Worm (Caenorhabditis elegans) whole organism, L3 larva: ENCODE data around the gene hlh-1.

ENCODE experiments used
- ZK546.5 ChIP-seq: sonication (generic microtip); optimal IDR thresholded peaks from 2 replicates; lab custom pipeline; 2017; ENCODE audit warnings: missing biosample characterization, missing genetic modification characterization
- aly-2 ChIP-seq: fragments of 150-350 bp; optimal IDR thresholded peaks from 2 replicates; lab custom pipeline; 2014; ENCODE audit warnings: missing biosample characterization, missing genetic modification characterization
- ama-1 ChIP-seq: fragments of 150-350 bp; optimal IDR thresholded peaks from 2 replicates; lab custom pipeline; 2018
- ceh-28 ChIP-seq: fragments of 150-350 bp; optimal IDR thresholded peaks from 2 replicates; lab custom pipeline; 2014; ENCODE audit warnings: missing biosample characterization, missing genetic modification reagents, missing genetic modification characterization
- egl-27 ChIP-seq: sonication (generic microtip); optimal IDR thresholded peaks from 4 replicates; lab custom pipeline; 2017; ENCODE audit warnings: missing biosample characterization, missing genetic modification reagents, missing genetic modification characterization
- elt-1 ChIP-seq: fragments of 150-350 bp; optimal IDR thresholded peaks from 2 replicates; lab custom pipeline; 2014; ENCODE audit warnings: missing biosample characterization, missing genetic modification characterization
- elt-2 ChIP-seq: sonication (generic microtip); optimal IDR thresholded peaks from 2 replicates; lab custom pipeline; 2016; ENCODE audit warnings: missing genetic modification reagents, mild to moderate bottlenecking, missing genetic modification characterization, missing compliant biosample characterization
- fkh-2 ChIP-seq: fragments of 150-350 bp; optimal IDR thresholded peaks from 2 replicates; lab custom pipeline; 2014; ENCODE audit warnings: missing biosample characterization, missing genetic modification reagents, missing genetic modification characterization
- fos-1 ChIP-seq: fragments of 150-350 bp; optimal IDR thresholded peaks from 2 replicates; lab custom pipeline; 2014; ENCODE audit warnings: missing biosample characterization, missing genetic modification characterization
- hmg-11 ChIP-seq: sonication (generic microtip); optimal IDR thresholded peaks from 2 replicates; lab custom pipeline; 2016; ENCODE audit warnings: missing genetic modification characterization, missing compliant biosample characterization
- lin-39 ChIP-seq: fragments of 150-350 bp; optimal IDR thresholded peaks from 2 replicates; lab custom pipeline; 2018; ENCODE audit warnings: missing biosample characterization, missing genetic modification reagents, missing genetic modification characterization
- lsy-12 ChIP-seq: sonication (generic microtip); optimal IDR thresholded peaks from 2 replicates; lab custom pipeline; 2016; ENCODE audit warnings: mild to moderate bottlenecking, missing genetic modification characterization, missing compliant biosample characterization
- mdl-1 ChIP-seq: fragments of 150-350 bp; optimal IDR thresholded peaks from 2 replicates; lab custom pipeline; 2014; ENCODE audit warnings: missing biosample characterization, missing genetic modification characterization
- nfya-1 ChIP-seq: sonication (generic microtip); optimal IDR thresholded peaks from 2 replicates; lab custom pipeline; 2017; ENCODE audit warnings: missing genetic modification characterization, mild to moderate bottlenecking, missing compliant biosample characterization, antibody characterized with exemption, moderate library complexity; ENCODE audit not compliant: insufficient read depth
- nhr-11 ChIP-seq: fragments of 150-350 bp; optimal IDR thresholded peaks from 2 replicates; lab custom pipeline; 2014; ENCODE audit warnings: missing biosample characterization, missing genetic modification characterization
- nhr-25 ChIP-seq: sonication (generic microtip); optimal IDR thresholded peaks from 2 replicates; lab custom pipeline; 2017; ENCODE audit warnings: missing biosample characterization, missing genetic modification characterization
- pqm-1 ChIP-seq: fragments of 150-350 bp; optimal IDR thresholded peaks from 2 replicates; lab custom pipeline; 2017; ENCODE audit warnings: missing biosample characterization, missing genetic modification characterization, inconsistent platforms
- ztf-11 ChIP-seq: fragments of 150-350 bp; optimal IDR thresholded peaks from 2 replicates; lab custom pipeline; 2014; ENCODE audit warnings: missing biosample characterization, missing genetic modification characterization
- ztf-4 ChIP-seq: fragments of 150-350 bp; optimal IDR thresholded peaks from 2 replicates; lab custom pipeline; 2014; ENCODE audit warnings: missing biosample characterization, missing genetic modification characterization

Gene hlh-1

DNA sequence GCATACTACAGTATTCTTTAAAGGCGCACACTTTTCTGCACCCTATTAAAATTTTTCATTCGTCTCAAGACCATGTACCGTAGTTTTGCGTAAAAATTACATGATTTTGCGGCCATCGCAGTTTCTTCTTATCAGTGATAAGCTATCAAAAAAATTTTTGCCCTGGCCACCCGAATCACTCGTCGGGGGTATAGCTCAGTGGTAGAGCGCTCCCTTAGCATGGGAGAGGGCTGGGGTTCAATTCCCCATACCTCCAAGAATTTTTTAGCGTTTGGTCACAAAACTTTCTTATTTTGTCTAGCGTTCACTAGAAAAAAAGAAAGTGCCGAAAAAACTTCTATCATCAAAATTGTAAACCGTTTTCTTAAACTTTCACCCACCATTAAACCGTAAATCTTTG, 46.8 kb downstream of the hlh-1 start:
- TF ChIP-seq ztf-11 (no peak), hmg-11 (tag; lab: Kevin White, UChicago) (no peak), fkh-2 (tag; lab: Kevin White, UChicago) (no peak), lsy-12 (tag; lab: Kevin White, UChicago) (peak; percentile 24), elt-2 (tag; lab: Kevin White, UChicago) (peak; percentile 58)
- TF ChIP-seq, all 47 proteins: peak for 2

DNA sequence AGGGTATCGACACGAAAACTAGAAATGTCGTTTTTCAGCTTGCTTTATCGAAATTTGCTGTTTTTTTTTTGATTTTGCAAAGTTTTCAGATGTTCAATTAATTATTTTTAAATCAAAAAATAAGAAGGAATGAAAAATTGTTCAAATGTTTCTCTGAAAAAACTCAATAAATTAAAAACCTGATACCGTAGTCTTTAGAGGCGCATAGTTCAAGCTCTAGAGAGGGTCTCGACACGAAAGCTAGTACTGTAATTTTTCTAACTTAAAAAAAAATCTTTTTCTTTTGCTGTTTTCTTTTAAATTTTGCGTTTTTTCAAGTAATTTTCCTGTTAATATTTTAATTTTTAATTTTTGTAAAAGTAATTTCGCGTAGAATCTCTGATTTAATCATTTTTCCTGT, 47.9 kb downstream of the hlh-1 start:
- TF ChIP-seq aly-2 (no peak), ztf-4 (tag; lab: Kevin White, UChicago) (no peak), pqm-1 (tag; lab: Kevin White, UChicago) (no peak), egl-27 (tag; lab: Kevin White, UChicago) (no peak), fkh-2 (tag; lab: Kevin White, UChicago) (no peak), elt-1 (tag; lab: Kevin White, UChicago) (no peak), ztf-11 (no peak), fos-1 (tag; lab: Kevin White, UChicago) (no peak)

ce11 chrII:4571112-4571511, 52.7 kb downstream of the hlh-1 start:
- TF ChIP-seq lin-39 (peak; percentile 18), elt-2 (tag; lab: Kevin White, UChicago) (no peak), hmg-11 (tag; lab: Kevin White, UChicago) (peak; percentile 60), nfya-1 (tag; lab: Kevin White, UChicago) (peak; percentile 8), ceh-28 (no peak)

- TF ChIP-seq nfya-1 (tag; lab: Kevin White, UChicago) = no peak
- no peak for TF ChIP-seq ZK546.5 (tag; lab: Kevin White, UChicago)
- no peak for TF ChIP-seq pqm-1 (tag; lab: Kevin White, UChicago)
- TF ChIP-seq nhr-11 (tag; lab: Kevin White, UChicago) = no peak
- no peak for TF ChIP-seq ama-1
- TF ChIP-seq nhr-25 (tag; lab: Kevin White, UChicago) = no peak
- no peak for TF ChIP-seq mdl-1 (tag; lab: Kevin White, UChicago)
- no peak for TF ChIP-seq fos-1 (tag; lab: Kevin White, UChicago)
- TF ChIP-seq, all 47 proteins: peak for 0
Observed at ce11 chrII:4571868-4572267, 53.5 kb downstream of the hlh-1 start, which contains the start of gene vab-1. vab-1 (plus strand) TSS chrII:4572000.
